Worm (Caenorhabditis elegans) whole organism, L3 larva: ENCODE data around the gene F01D5.5.
"Not testable (repeated sequence)": the region's sequence is repeated elsewhere in the genome, so short reads cannot be mapped to it uniquely, and the experiment has no call there.

Experiments
- R02D3.7 ChIP-seq: fragments of 150-350 bp; optimal IDR thresholded peaks from 2 replicates; lab custom pipeline; 2014; ENCODE audit warnings: missing biosample characterization, missing genetic modification characterization
- ZK546.5 ChIP-seq: sonication (generic microtip); optimal IDR thresholded peaks from 2 replicates; lab custom pipeline; 2017; ENCODE audit warnings: missing biosample characterization, missing genetic modification characterization
- aly-2 ChIP-seq: fragments of 150-350 bp; optimal IDR thresholded peaks from 2 replicates; lab custom pipeline; 2014; ENCODE audit warnings: missing biosample characterization, missing genetic modification characterization
- ama-1 ChIP-seq: fragments of 150-350 bp; optimal IDR thresholded peaks from 2 replicates; lab custom pipeline; 2018
- ceh-16 ChIP-seq: sonication (generic microtip); optimal IDR thresholded peaks from 2 replicates; lab custom pipeline; 2017; ENCODE audit warnings: missing biosample characterization, missing genetic modification characterization
- ceh-28 ChIP-seq: fragments of 150-350 bp; optimal IDR thresholded peaks from 2 replicates; lab custom pipeline; 2014; ENCODE audit warnings: missing biosample characterization, missing genetic modification reagents, missing genetic modification characterization
- ceh-82 ChIP-seq: fragments of 150-350 bp; optimal IDR thresholded peaks from 2 replicates; lab custom pipeline; 2014; ENCODE audit warnings: missing biosample characterization, missing genetic modification characterization
- ceh-9 ChIP-seq: sonication (generic microtip); optimal IDR thresholded peaks from 2 replicates; lab custom pipeline; 2018; ENCODE audit warnings: missing biosample characterization, missing genetic modification characterization
- daf-12 ChIP-seq: fragments of 150-350 bp; optimal IDR thresholded peaks from 2 replicates; lab custom pipeline; 2014; ENCODE audit warnings: missing biosample characterization, missing genetic modification reagents, missing genetic modification characterization
- egl-27 ChIP-seq: sonication (generic microtip); optimal IDR thresholded peaks from 4 replicates; lab custom pipeline; 2017; ENCODE audit warnings: missing biosample characterization, missing genetic modification reagents, missing genetic modification characterization
- egl-5 ChIP-seq: fragments of 150-350 bp; optimal IDR thresholded peaks from 2 replicates; lab custom pipeline; 2017; ENCODE audit warnings: missing biosample characterization, missing genetic modification reagents, missing genetic modification characterization, inconsistent platforms
- elt-1 ChIP-seq: fragments of 150-350 bp; optimal IDR thresholded peaks from 2 replicates; lab custom pipeline; 2014; ENCODE audit warnings: missing biosample characterization, missing genetic modification characterization
- elt-2 ChIP-seq: sonication (generic microtip); optimal IDR thresholded peaks from 2 replicates; lab custom pipeline; 2016; ENCODE audit warnings: missing genetic modification reagents, mild to moderate bottlenecking, missing genetic modification characterization, missing compliant biosample characterization
- elt-3 ChIP-seq, 3 experiments: fragments of 150-350 bp in 1 of 3; sonication (generic microtip) in 2 of 3; optimal IDR thresholded peaks; 2 replicates in 2 of 3; 4 replicates in 1 of 3; lab custom pipeline; 2014 to 2017; ENCODE audit warnings: missing biosample characterization in 3 of 3, missing genetic modification characterization in 3 of 3
- eor-1 ChIP-seq, 2 experiments: fragments of 150-350 bp; optimal IDR thresholded peaks; 2 replicates each; lab custom pipeline; 2014 to 2018; ENCODE audit warnings: missing biosample characterization in 2 of 2, missing genetic modification characterization in 2 of 2
- fkh-10 ChIP-seq: sonication (generic microtip); optimal IDR thresholded peaks from 2 replicates; lab custom pipeline; 2017; ENCODE audit warnings: missing biosample characterization, missing genetic modification reagents, missing genetic modification characterization
- fkh-2 ChIP-seq: fragments of 150-350 bp; optimal IDR thresholded peaks from 2 replicates; lab custom pipeline; 2014; ENCODE audit warnings: missing biosample characterization, missing genetic modification reagents, missing genetic modification characterization
- fos-1 ChIP-seq: fragments of 150-350 bp; optimal IDR thresholded peaks from 2 replicates; lab custom pipeline; 2014; ENCODE audit warnings: missing biosample characterization, missing genetic modification characterization
- hmg-11 ChIP-seq: sonication (generic microtip); optimal IDR thresholded peaks from 2 replicates; lab custom pipeline; 2016; ENCODE audit warnings: missing genetic modification characterization, missing compliant biosample characterization
- jun-1 ChIP-seq: fragments of 150-350 bp; optimal IDR thresholded peaks from 2 replicates; lab custom pipeline; 2014; ENCODE audit warnings: missing biosample characterization, missing genetic modification reagents, missing genetic modification characterization
- lin-15B ChIP-seq: fragments of 150-350 bp; optimal IDR thresholded peaks from 2 replicates; lab custom pipeline; 2014; ENCODE audit warnings: missing biosample characterization, missing genetic modification characterization
- lin-39 ChIP-seq: fragments of 150-350 bp; optimal IDR thresholded peaks from 2 replicates; lab custom pipeline; 2018; ENCODE audit warnings: missing biosample characterization, missing genetic modification reagents, missing genetic modification characterization
- lsy-12 ChIP-seq: sonication (generic microtip); optimal IDR thresholded peaks from 2 replicates; lab custom pipeline; 2016; ENCODE audit warnings: mild to moderate bottlenecking, missing genetic modification characterization, missing compliant biosample characterization
- mdl-1 ChIP-seq: fragments of 150-350 bp; optimal IDR thresholded peaks from 2 replicates; lab custom pipeline; 2014; ENCODE audit warnings: missing biosample characterization, missing genetic modification characterization
- mml-1 ChIP-seq: fragments of 150-350 bp; sonication (generic microtip); optimal IDR thresholded peaks from 3 replicates; lab custom pipeline; 2014; ENCODE audit warnings: missing biosample characterization, missing genetic modification characterization
- nfya-1 ChIP-seq: sonication (generic microtip); optimal IDR thresholded peaks from 2 replicates; lab custom pipeline; 2017; ENCODE audit warnings: missing genetic modification characterization, mild to moderate bottlenecking, missing compliant biosample characterization, antibody characterized with exemption, moderate library complexity; ENCODE audit not compliant: insufficient read depth
- nhr-11 ChIP-seq: fragments of 150-350 bp; optimal IDR thresholded peaks from 2 replicates; lab custom pipeline; 2014; ENCODE audit warnings: missing biosample characterization, missing genetic modification characterization
- nhr-12 ChIP-seq: fragments of 150-350 bp; optimal IDR thresholded peaks from 2 replicates; lab custom pipeline; 2014; ENCODE audit warnings: missing biosample characterization, missing genetic modification characterization
- nhr-23 ChIP-seq: fragments of 150-350 bp; optimal IDR thresholded peaks from 2 replicates; lab custom pipeline; 2014; ENCODE audit warnings: missing biosample characterization, missing genetic modification reagents, missing genetic modification characterization
- nhr-237 ChIP-seq: fragments of 150-350 bp; optimal IDR thresholded peaks from 2 replicates; lab custom pipeline; 2014; ENCODE audit warnings: missing biosample characterization, missing genetic modification characterization
- nhr-25 ChIP-seq: sonication (generic microtip); optimal IDR thresholded peaks from 2 replicates; lab custom pipeline; 2017; ENCODE audit warnings: missing biosample characterization, missing genetic modification characterization
- nhr-28 ChIP-seq: fragments of 150-350 bp; optimal IDR thresholded peaks from 2 replicates; lab custom pipeline; 2014; ENCODE audit warnings: missing biosample characterization, missing genetic modification characterization
- nhr-43 ChIP-seq: sonication (generic microtip); optimal IDR thresholded peaks from 2 replicates; lab custom pipeline; 2016; ENCODE audit warnings: mild to moderate bottlenecking, missing genetic modification characterization, missing compliant biosample characterization; ENCODE audit not compliant: poor library complexity, severe bottlenecking
- nhr-67 ChIP-seq: fragments of 150-350 bp; optimal IDR thresholded peaks from 2 replicates; lab custom pipeline; 2014; ENCODE audit warnings: missing biosample characterization, missing genetic modification characterization
- nhr-76 ChIP-seq: fragments of 150-350 bp; sonication (generic microtip); optimal IDR thresholded peaks from 5 replicates; lab custom pipeline; 2014; ENCODE audit warnings: missing biosample characterization, missing genetic modification characterization
- nhr-77 ChIP-seq: fragments of 150-350 bp; optimal IDR thresholded peaks from 2 replicates; lab custom pipeline; 2014; ENCODE audit warnings: missing biosample characterization, missing genetic modification characterization
- pha-4 ChIP-seq: fragments of 150-350 bp; optimal IDR thresholded peaks from 2 replicates; lab custom pipeline; 2014; ENCODE audit warnings: missing biosample characterization, missing genetic modification reagents, missing genetic modification characterization
- pqm-1 ChIP-seq: fragments of 150-350 bp; optimal IDR thresholded peaks from 2 replicates; lab custom pipeline; 2017; ENCODE audit warnings: missing biosample characterization, missing genetic modification characterization, inconsistent platforms
- sea-2 ChIP-seq: fragments of 150-350 bp; sonication (generic microtip); optimal IDR thresholded peaks from 4 replicates; lab custom pipeline; 2014; ENCODE audit warnings: missing biosample characterization, missing genetic modification reagents, missing genetic modification characterization
- skn-1 ChIP-seq: fragments of 150-350 bp; optimal IDR thresholded peaks from 2 replicates; lab custom pipeline; 2014; ENCODE audit warnings: missing biosample characterization, missing genetic modification characterization
- snpc-4 ChIP-seq: fragments of 150-350 bp; optimal IDR thresholded peaks from 2 replicates; lab custom pipeline; 2014; ENCODE audit warnings: missing biosample characterization, missing genetic modification characterization
- tbx-2 ChIP-seq: sonication (generic microtip); optimal IDR thresholded peaks from 2 replicates; lab custom pipeline; 2016; ENCODE audit warnings: mild to moderate bottlenecking, missing genetic modification characterization, missing compliant biosample characterization
- unc-39 ChIP-seq: sonication (generic microtip); optimal IDR thresholded peaks from 4 replicates; lab custom pipeline; 2017; ENCODE audit warnings: missing biosample characterization, missing genetic modification characterization
- unc-62 ChIP-seq: fragments of 150-350 bp; sonication (generic microtip); optimal IDR thresholded peaks from 4 replicates; lab custom pipeline; 2014; ENCODE audit warnings: missing biosample characterization, missing genetic modification reagents, missing genetic modification characterization
- zag-1 ChIP-seq: fragments of 150-350 bp; optimal IDR thresholded peaks from 2 replicates; lab custom pipeline; 2014; ENCODE audit warnings: missing biosample characterization, missing genetic modification characterization
- ztf-11 ChIP-seq: fragments of 150-350 bp; optimal IDR thresholded peaks from 2 replicates; lab custom pipeline; 2014; ENCODE audit warnings: missing biosample characterization, missing genetic modification characterization
- ztf-4 ChIP-seq: fragments of 150-350 bp; optimal IDR thresholded peaks from 2 replicates; lab custom pipeline; 2014; ENCODE audit warnings: missing biosample characterization, missing genetic modification characterization

The F01D5.5 gene

ce11 chrII:14032705-14033104 is 30.6 kb upstream of the F01D5.5 start:
- TF ChIP-seq ztf-4 (tag; lab: Kevin White, UChicago) (no peak), elt-2 (tag; lab: Kevin White, UChicago) (peak; percentile 10), nhr-11 (tag; lab: Kevin White, UChicago) (no peak), nhr-43 (peak; percentile 6)
- TF ChIP-seq, all 47 proteins: peak for 2

DNA sequence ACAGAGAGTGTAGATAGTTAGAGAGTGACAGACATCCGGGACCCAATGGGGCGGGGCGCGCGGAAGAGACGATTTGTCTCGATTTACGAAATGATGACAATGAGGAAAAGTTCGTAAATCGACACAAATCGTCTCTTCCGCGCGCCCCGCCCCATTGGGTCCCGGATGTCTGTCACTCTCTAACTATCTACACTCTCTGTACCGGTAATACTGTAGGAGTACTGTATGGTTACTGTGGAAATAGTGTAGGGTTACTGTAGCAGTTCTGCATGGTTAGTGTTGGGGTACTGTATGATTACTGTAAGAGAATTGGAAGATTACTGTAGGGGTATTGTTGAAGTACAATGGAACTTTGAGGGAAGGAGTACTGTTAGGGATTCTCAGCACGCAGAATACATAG is 19.1 kb upstream of the F01D5.5 start, which contains the start of gene F01D5.10:
Gene F01D5.10, minus strand, starts transcription at position 101 of the 400 bp plus-strand sequence.
- TF ChIP-seq tbx-2 (tag; lab: Kevin White, UChicago); ama-1 (lab: Kevin White, UChicago); snpc-4 (tag; lab: Kevin White, UChicago): not testable (repeated sequence)
- TF ChIP-seq, all 47 proteins: peak for 0; not testable (repeated sequence) for 47

ce11 chrII:14018887-14019286 is 16.8 kb upstream of the F01D5.5 start:
- TF ChIP-seq ceh-28 (tag; lab: Kevin White, UChicago) = peak; percentile 83
- TF ChIP-seq nhr-77 (tag; lab: Kevin White, UChicago) = no peak
- TF ChIP-seq, all 47 proteins: peak for 1

- TF ChIP-seq elt-3 (tag; optimal IDR thresholded peaks at IDR 0.05; lab: Kevin White, UChicago) (no peak), sea-2 (GFP tag; lab: Kevin White, UChicago) (no peak), lin-15B (peak; percentile 62), fos-1 (tag; lab: Kevin White, UChicago) (no peak), unc-39 (tag; lab: Kevin White, UChicago) (no peak), fkh-2 (tag; lab: Kevin White, UChicago) (peak; percentile 62), pqm-1 (tag; lab: Kevin White, UChicago) (peak; percentile 79), skn-1 (tag; lab: Kevin White, UChicago) (peak; percentile 39), elt-2 (tag; lab: Kevin White, UChicago) (peak; percentile 62), eor-1 (tag; optimal IDR thresholded peaks at IDR 0.05; lab: Kevin White, UChicago) (no peak), zag-1 (tag; lab: Kevin White, UChicago) (no peak), tbx-2 (tag; lab: Kevin White, UChicago) (peak; percentile 71), nhr-76 (tag; lab: Kevin White, UChicago) (no peak), ceh-9 (tag; lab: Kevin White, UChicago) (no peak), egl-5 (no peak), unc-62 (GFP tag; lab: Kevin White, UChicago) (no peak), R02D3.7 (tag; lab: Kevin White, UChicago) (peak; percentile 41), nhr-67 (tag; lab: Kevin White, UChicago) (no peak), nhr-28 (tag; lab: Kevin White, UChicago) (no peak), lin-39 (tag; lab: Kevin White, UChicago) (peak; percentile 50), nhr-12 (tag; lab: Kevin White, UChicago) (no peak), nhr-237 (no peak), ztf-11 (no peak), jun-1 (peak; percentile 26), aly-2 (no peak), ama-1 (lab: Kevin White, UChicago) (peak; percentile 98), ZK546.5 (tag; lab: Kevin White, UChicago) (no peak), ceh-28 (tag; lab: Kevin White, UChicago) (no peak), nhr-11 (tag; lab: Kevin White, UChicago) (no peak), ceh-16 (tag; lab: Kevin White, UChicago) (no peak), daf-12 (no peak), mdl-1 (tag; lab: Kevin White, UChicago) (no peak), nhr-77 (tag; lab: Kevin White, UChicago) (peak; percentile 69), nhr-23 (tag; lab: Kevin White, UChicago) (peak; percentile 78), nhr-25 (peak; percentile 65), mml-1 (tag; lab: Kevin White, UChicago) (no peak), fkh-10 (GFP tag; lab: Kevin White, UChicago) (no peak), lsy-12 (tag; lab: Kevin White, UChicago) (peak; percentile 84), ceh-82 (tag; lab: Kevin White, UChicago) (peak; percentile 55), pha-4 (tag; lab: Kevin White, UChicago) (peak; percentile 52), nfya-1 (peak; percentile 74), ztf-4 (tag; lab: Kevin White, UChicago) (no peak), egl-27 (tag; lab: Kevin White, UChicago) (no peak), snpc-4 (tag; lab: Kevin White, UChicago) (peak; percentile 99), nhr-43 (peak; percentile 79), elt-1 (tag; lab: Kevin White, UChicago) (no peak), hmg-11 (peak; percentile 75)
Observed at ce11 chrII:14018192-14018591, 16.1 kb upstream of the F01D5.5 start.
